Worm (Caenorhabditis elegans): ENCODE measurements around the gene Y52E8A.6.

Y52E8A.6 gene

DNA sequence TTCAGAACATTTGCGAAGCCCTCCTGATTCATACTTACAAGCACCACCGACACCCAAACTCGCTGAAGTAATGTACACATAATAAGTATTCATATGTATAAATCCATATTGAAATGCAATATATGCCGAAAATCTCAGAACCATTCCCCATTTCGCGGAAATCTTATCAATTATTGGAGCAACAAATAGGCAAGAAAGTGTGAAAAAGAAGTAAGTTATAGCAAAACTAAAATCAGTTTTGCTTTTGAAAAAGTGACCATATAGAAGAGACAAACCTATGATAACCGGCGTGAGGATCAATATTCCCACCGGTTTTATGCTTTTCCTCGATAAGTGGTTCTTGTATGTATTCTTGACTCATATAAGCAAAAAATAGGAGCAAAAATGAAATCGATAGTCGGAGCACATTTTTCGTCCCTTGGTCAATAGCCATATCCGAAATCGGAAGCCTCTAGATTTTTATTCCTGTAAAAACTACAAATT is at the start of gene Y52E8A.6:
TSS of gene Y52E8A.6 (minus strand) at position 433 of the 483 bp plus-strand sequence.
- TF ChIP-seq dao-5 (tag; optimal IDR thresholded peaks at IDR 0.05) = no peak
- TF ChIP-seq W03F9.2 (tag; optimal IDR thresholded peaks at IDR 0.05) = no peak
- TF ChIP-seq him-1 (tag; optimal IDR thresholded peaks at IDR 0.05) = no peak

DNA sequence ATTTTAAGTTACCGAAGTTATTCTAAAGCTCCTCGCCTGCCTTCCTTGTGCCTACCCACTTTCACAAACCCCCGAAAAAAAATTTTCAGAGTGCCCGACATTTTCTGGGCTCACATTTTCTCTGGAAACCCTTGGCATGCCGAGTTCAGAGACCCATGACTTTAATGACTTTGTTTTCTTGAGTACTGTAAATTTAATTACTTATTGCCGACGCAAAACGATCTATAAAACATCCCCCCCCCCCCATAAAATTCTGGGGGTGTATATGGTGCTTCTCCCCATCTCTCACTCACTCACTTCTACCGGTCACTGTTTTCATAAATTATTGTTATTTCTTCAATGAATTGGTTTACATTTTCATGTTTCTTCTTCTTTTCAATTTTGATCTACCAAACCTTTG is 48.2 kb upstream of the Y52E8A.6 start, which contains the start of gene try-9:
TSS of gene try-9 (plus strand) at position 301 of the 400 bp plus-strand sequence.
- TF ChIP-seq W03F9.2 (tag; optimal IDR thresholded peaks at IDR 0.05) = no peak
- no peak for TF ChIP-seq him-1 (tag; optimal IDR thresholded peaks at IDR 0.05)
- no peak for TF ChIP-seq dao-5 (tag; optimal IDR thresholded peaks at IDR 0.05)

DNA sequence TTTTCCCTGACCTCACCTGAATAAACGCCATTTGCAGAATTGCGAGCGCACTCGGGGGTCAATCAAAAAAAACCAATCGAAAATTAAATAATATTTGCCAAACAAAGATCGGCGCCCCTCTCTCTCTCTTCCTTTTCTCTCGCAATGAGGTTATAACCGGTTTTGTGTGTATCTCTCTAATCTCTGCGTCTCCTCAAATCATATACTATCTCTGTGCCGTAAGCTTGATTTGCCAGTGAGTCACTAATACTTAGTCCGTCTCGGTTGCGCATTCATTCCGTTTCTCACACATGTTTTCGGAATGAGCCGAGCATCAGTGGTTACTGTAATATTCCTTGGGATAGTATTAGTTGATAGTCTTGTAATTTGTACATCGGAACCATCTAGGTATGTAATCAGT is 42.3 kb upstream of the Y52E8A.6 start:
- no peak for TF ChIP-seq dao-5 (tag; optimal IDR thresholded peaks at IDR 0.05)
- TF ChIP-seq W03F9.2 (tag; optimal IDR thresholded peaks at IDR 0.05) = no peak
- no peak for TF ChIP-seq him-1 (tag; optimal IDR thresholded peaks at IDR 0.05)

DNA sequence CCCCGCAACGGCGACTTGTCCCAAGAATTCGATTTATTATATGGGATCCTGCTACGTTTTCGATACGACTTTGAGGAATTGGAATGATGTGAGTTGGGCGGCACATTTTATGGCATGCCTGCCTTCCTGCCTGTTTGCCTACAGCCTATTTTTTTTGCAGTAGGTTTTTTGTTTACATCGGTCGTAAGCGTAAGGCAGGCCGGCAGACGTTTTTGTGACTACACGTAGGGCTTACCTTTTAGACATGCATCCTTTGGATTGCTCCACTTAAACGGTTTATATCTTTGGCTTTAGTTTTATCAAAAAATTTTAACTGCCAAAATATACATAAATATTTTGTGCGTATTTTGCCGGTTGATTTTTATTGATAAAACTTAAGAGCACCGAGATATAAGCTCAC is 39.5 kb upstream of the Y52E8A.6 start:
- TF ChIP-seq him-1 (tag; optimal IDR thresholded peaks at IDR 0.05) (no peak), dao-5 (tag; optimal IDR thresholded peaks at IDR 0.05) (no peak), W03F9.2 (tag; optimal IDR thresholded peaks at IDR 0.05) (no peak)

DNA sequence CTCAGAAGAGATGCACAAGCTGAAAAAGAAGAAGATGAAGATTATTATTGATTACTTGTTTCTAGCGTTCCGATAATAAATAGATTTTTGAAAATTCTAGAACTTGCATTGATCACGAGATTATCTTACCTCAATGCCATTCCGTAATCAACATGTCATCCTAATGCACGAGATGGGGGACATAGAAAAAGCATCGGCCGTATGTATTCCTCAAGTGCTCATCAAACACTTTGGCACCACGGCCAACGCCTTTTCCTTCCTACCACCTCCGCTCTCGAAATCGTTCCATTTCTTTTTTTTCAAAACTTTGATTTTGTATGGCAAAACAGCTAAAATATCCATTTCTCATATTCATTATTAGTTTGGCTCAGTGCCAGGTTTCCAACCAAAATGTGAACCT is 39.0 kb upstream of the Y52E8A.6 start, which contains the start of gene lat-2:
TSS of gene lat-2 (plus strand) at position 301 of the 400 bp plus-strand sequence.
- no peak for TF ChIP-seq him-1 (tag; optimal IDR thresholded peaks at IDR 0.05)
- TF ChIP-seq dao-5 (tag; optimal IDR thresholded peaks at IDR 0.05) = no peak
- TF ChIP-seq W03F9.2 (tag; optimal IDR thresholded peaks at IDR 0.05) = no peak

DNA sequence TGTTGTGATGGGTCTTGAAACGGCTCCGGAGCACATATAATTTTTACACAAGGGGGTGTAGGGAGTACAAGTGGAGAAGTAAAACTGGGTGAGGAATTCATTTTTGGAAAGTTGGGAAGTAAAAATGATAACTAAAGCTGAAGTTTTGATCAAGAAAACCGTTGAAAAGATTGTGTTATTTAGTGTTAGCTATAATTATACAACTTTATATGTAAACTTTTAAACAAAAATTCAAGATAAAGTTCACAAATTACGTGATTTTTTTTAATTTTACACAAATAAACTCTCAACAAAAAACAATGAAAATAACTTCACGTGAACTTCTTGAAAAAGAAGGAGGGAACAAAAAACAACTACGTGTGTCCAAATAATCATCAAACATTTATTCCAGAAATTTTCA is 35.4 kb upstream of the Y52E8A.6 start, which contains the start of the genes H20J04.7 and H20J04.1:
TSS of gene H20J04.7 (minus strand) at position 101 of the 400 bp plus-strand sequence.
TSS of gene H20J04.1 (plus strand) at position 397 of the 400 bp plus-strand sequence.
- TF ChIP-seq W03F9.2 (tag; optimal IDR thresholded peaks at IDR 0.05) = no peak
- no peak for TF ChIP-seq him-1 (tag; optimal IDR thresholded peaks at IDR 0.05)
- no peak for TF ChIP-seq dao-5 (tag; optimal IDR thresholded peaks at IDR 0.05)

DNA sequence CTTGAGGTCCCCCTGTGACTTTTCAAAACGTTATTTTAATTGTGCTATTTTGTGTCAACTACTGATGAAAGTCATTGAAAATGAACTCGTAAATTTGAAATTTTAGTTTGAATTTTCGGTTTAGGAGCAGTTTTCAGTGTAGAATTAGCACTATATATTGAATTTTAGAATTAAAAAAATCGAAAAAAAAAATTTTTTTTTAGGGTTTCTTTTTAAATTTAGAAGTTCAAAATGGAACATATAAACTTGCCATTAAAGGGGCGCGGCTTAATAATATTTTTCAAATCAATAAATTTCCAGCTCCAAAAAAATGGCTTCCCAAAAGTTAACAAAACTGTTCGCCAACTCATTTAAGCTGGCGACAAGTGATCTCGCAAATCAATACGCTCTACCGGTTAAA is 31.1 kb upstream of the Y52E8A.6 start, which contains the start of gene H20J04.9:
TSS of gene H20J04.9 (plus strand) at position 301 of the 400 bp plus-strand sequence.
- TF ChIP-seq dao-5 (tag; optimal IDR thresholded peaks at IDR 0.05) (no peak), him-1 (tag; optimal IDR thresholded peaks at IDR 0.05) (no peak), W03F9.2 (tag; optimal IDR thresholded peaks at IDR 0.05) (no peak)

DNA sequence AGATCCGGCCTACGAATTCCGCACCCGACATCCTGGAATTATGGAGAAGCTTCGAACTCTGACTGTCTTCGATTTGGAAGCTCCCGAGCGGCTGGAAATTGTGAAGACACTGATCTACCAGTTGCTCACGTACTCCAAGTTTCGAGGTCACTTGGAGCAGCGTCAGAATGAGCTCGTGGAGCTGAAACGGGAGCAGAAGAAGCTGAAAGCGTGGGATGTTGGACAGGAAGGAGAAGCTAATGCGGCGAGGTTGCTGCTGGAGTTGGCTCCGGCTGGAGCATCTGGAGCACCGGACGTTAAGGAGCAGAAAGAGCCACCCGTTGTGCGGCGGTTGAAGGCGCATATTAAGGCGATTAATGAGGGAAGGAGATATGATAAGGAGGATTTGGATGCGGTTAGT is 24.5 kb upstream of the Y52E8A.6 start:
- TF ChIP-seq W03F9.2 (tag; optimal IDR thresholded peaks at IDR 0.05) (no peak), him-1 (tag; optimal IDR thresholded peaks at IDR 0.05) (no peak), dao-5 (tag; optimal IDR thresholded peaks at IDR 0.05) (no peak)

DNA sequence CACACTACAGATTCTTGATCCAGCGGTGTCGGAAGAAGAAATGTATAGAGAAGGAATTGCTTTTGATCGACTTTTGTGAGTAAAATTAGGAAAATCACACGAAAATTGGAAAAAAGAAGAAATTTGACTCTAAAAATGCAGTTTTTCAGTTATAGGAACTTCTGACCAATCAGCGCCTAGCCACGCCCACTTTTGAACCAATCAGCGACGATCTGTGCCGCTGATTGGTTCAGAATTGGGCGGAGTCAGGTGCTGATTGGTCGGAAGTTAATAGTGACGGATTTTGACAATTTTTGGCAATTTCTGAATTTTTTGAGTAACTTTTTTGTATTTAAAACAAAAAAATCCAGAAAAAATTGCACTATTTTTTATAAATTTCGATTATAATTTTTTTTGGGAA is 21.7 kb upstream of the Y52E8A.6 start:
- TF ChIP-seq dao-5 (tag; optimal IDR thresholded peaks at IDR 0.05) = no peak
- TF ChIP-seq W03F9.2 (tag; optimal IDR thresholded peaks at IDR 0.05) = no peak

DNA sequence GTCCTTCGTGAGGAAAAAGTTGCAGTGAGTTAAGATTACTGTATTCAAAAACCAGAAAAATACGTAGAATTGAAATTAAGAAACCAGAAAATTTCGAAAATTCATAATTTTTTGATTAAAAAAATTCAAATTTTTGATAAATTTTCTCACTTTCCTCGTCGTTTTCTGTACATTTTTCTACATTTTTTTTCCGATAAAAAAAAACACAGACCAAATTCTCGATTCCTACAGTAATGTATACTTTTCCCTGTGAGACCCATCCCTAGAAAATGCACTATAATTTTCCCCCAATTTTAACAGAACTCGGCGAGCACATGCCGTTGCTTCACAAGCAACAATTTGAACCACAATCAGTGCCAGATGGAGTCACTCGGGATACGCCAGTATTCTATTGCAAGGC is 20.1 kb upstream of the Y52E8A.6 start, which contains the start of gene athp-2:
TSS of gene athp-2 (plus strand) at position 301 of the 400 bp plus-strand sequence.
- TF ChIP-seq him-1 (tag; optimal IDR thresholded peaks at IDR 0.05) = no peak
- TF ChIP-seq dao-5 (tag; optimal IDR thresholded peaks at IDR 0.05) = no peak
- TF ChIP-seq W03F9.2 (tag; optimal IDR thresholded peaks at IDR 0.05) = no peak

DNA sequence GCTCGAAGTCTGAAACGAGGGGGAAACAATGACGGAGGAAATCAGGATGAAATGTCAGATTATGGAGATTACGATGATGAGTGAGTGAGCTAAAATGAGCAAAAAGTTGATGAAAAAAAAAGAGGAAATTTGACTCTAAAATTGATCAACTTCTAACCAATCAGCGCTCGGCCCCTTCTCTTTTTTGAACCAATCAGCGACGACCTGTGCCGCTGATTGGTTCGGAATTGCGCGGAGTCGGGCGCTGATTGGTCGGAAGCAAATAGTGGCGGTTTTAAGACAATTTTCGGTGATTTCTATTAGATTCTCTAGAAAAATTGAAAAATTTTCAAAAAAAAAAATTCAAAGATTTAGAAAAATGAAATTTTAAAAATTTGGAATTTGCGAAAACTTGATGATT is 18.0 kb upstream of the Y52E8A.6 start:
- TF ChIP-seq dao-5 (tag; optimal IDR thresholded peaks at IDR 0.05) (no peak), him-1 (tag; optimal IDR thresholded peaks at IDR 0.05) (no peak), W03F9.2 (tag; optimal IDR thresholded peaks at IDR 0.05) (no peak)

DNA sequence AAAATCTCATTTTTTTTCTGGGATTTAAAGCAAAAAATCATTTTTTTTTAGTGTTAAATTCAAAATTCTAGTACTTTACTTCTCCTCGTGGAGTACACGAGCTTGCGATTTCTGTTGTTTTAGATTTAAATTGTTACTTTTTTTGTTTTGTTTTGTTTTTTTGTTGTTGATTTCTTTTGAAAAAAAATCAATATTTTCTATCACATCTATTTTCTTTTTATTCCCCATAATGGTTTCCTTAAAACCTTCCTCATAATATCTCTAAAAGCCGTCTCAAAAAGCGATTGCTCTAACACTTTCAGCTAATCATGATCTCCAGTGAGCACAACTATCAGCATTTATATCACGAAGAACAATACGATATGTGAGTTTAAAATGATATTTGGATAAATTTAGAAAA is 14.7 kb upstream of the Y52E8A.6 start, which contains the start of gene madf-3:
TSS of gene madf-3 (plus strand) at position 301 of the 400 bp plus-strand sequence.
- TF ChIP-seq W03F9.2 (tag; optimal IDR thresholded peaks at IDR 0.05) = no peak
- TF ChIP-seq dao-5 (tag; optimal IDR thresholded peaks at IDR 0.05) = no peak
- TF ChIP-seq him-1 (tag; optimal IDR thresholded peaks at IDR 0.05) = no peak

DNA sequence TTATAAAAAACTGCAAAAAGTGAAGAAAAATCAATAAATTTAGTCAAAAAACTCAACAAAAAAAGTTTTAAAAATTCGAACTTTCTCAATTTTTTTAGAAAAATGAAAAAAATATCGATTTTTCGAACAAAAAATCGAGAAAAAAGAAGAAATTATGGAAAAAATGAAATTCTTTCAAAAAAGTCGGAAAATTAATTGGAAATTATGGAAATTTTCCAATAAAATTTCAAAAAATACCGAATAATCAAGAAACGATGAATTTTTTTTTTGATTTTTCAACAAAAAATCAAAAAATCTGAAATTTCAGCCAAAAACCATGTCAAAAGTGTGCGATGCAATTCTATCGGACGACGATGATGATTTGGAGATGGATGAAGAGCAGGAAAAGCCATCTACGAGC is 8.9 kb upstream of the Y52E8A.6 start, which contains the start of gene H20J04.4:
TSS of gene H20J04.4 (plus strand) at position 301 of the 400 bp plus-strand sequence.
- TF ChIP-seq him-1 (tag; optimal IDR thresholded peaks at IDR 0.05) = no peak
- TF ChIP-seq W03F9.2 (tag; optimal IDR thresholded peaks at IDR 0.05) = no peak
- TF ChIP-seq dao-5 (tag; optimal IDR thresholded peaks at IDR 0.05) = no peak

DNA sequence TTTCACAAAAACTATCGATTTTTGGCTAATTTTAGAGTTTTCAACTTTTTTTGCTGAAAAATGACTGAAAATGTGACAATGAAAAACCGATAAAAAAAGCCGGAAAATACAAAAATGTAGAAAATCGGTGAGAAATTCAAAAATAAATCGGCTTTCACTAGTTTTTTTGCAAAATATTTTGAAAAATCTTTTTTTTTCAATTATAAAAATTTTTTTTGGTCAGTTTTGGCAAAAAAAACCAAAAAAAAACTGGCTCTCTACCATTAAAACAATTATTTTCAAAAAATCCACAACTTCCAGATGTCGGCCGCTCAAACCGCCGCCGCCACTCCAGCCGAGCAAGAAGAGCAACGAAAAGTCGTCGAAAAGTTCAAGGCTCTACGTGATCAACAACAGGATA is 6.7 kb upstream of the Y52E8A.6 start, which contains the start of gene pfd-2:
TSS of gene pfd-2 (plus strand) at position 301 of the 400 bp plus-strand sequence.
- TF ChIP-seq dao-5 (tag; optimal IDR thresholded peaks at IDR 0.05) (no peak), W03F9.2 (tag; optimal IDR thresholded peaks at IDR 0.05) (no peak), him-1 (tag; optimal IDR thresholded peaks at IDR 0.05) (no peak)

DNA sequence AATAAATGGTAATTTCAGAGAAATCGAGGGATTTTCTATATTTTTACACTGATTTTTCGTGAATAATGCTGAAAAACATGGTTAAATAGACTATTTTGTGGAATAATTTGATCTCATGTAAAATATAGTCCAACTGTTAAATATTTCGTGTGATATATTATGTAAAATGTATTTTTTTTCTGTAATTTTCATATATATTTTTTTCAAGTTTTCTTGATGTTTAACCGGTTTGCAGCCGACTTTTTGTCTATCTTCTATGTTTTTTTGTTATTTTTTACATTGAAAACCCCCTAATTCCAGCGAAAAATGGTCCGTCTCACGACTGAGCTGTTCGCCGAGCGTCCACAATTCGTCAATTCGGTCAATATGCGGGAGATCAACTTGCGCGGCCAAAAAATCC is 4.3 kb upstream of the Y52E8A.6 start, which contains the start of gene mog-2:
TSS of gene mog-2 (plus strand) at position 301 of the 400 bp plus-strand sequence.
- TF ChIP-seq dao-5 (tag; optimal IDR thresholded peaks at IDR 0.05) (no peak), W03F9.2 (tag; optimal IDR thresholded peaks at IDR 0.05) (no peak), him-1 (tag; optimal IDR thresholded peaks at IDR 0.05) (no peak)

All from whole organism, L4/young adult.